Fruit fly (Drosophila melanogaster) whole organism, larva: Measurements from ENCODE around the gene rpr.

Experiments used
- noc ChIP-seq: fragments of 200-800 bp; sonication (Bioruptor generic); optimal IDR thresholded peaks from 3 replicates; lab custom pipeline; 2019; ENCODE audit warnings: missing biosample characterization, mild to moderate bottlenecking, missing genetic modification characterization, moderate library complexity

The rpr gene

dm6 chr3L:18357645-18358044 lies 40.6 kb downstream of the rpr start:
- no peak for TF ChIP-seq noc (tag; lab: Kevin White, UChicago)

dm6 chr3L:18355361-18355760 lies 42.9 kb downstream of the rpr start:
- no peak for TF ChIP-seq noc (tag; lab: Kevin White, UChicago)

- TF ChIP-seq noc (tag; lab: Kevin White, UChicago), result no peak
Observed at dm6 chr3L:18350504-18350903, 47.7 kb downstream of the rpr start.

dm6 chr3L:18349090-18349709 lies 49.0 kb downstream of the rpr start:
- no peak for TF ChIP-seq noc (tag; lab: Kevin White, UChicago)

- TF ChIP-seq noc (tag; lab: Kevin White, UChicago), result no peak
Observed at dm6 chr3L:18348664-18349063, 49.6 kb downstream of the rpr start.

- no peak for TF ChIP-seq noc (tag; lab: Kevin White, UChicago)
Observed at dm6 chr3L:18348040-18348439, 50.2 kb downstream of the rpr start.
